Worm (Caenorhabditis elegans) whole organism, early embryonic: ENCODE results near the gene klp-18.

Experiments used
- B0310.2 ChIP-seq: sonication (generic microtip); optimal IDR thresholded peaks from 2 replicates; lab custom pipeline; 2016; ENCODE audit warnings: mild to moderate bottlenecking, missing genetic modification characterization, missing compliant biosample characterization
- F13C5.2 ChIP-seq: sonication (generic microtip); optimal IDR thresholded peaks from 2 replicates; lab custom pipeline; 2017; ENCODE audit warnings: mild to moderate bottlenecking, missing genetic modification characterization, inconsistent platforms, missing compliant biosample characterization
- aly-1 ChIP-seq: sonication (generic microtip); optimal IDR thresholded peaks from 2 replicates; lab custom pipeline; 2016; ENCODE audit warnings: missing genetic modification characterization, missing compliant biosample characterization
- ama-1 ChIP-seq: fragments of 150-350 bp; optimal IDR thresholded peaks from 2 replicates; lab custom pipeline; 2014
- ceh-36 ChIP-seq: sonication (generic microtip); optimal IDR thresholded peaks from 2 replicates; lab custom pipeline; 2016; ENCODE audit warnings: missing genetic modification characterization, inconsistent platforms, missing compliant biosample characterization
- ets-7 ChIP-seq: sonication (generic microtip); optimal IDR thresholded peaks from 2 replicates; lab custom pipeline; 2016; ENCODE audit warnings: missing genotype, missing genetic modification characterization, missing compliant biosample characterization
- hmg-4 ChIP-seq: fragments of 200-800 bp; sonication (Bioruptor generic); optimal IDR thresholded peaks from 2 replicates; lab custom pipeline; 2018; ENCODE audit warnings: mild to moderate bottlenecking, missing genetic modification characterization, missing compliant biosample characterization
- hnd-1 ChIP-seq: sonication (generic microtip); optimal IDR thresholded peaks from 2 replicates; lab custom pipeline; 2016; ENCODE audit warnings: missing genetic modification characterization, missing compliant biosample characterization
- sea-1 ChIP-seq: fragments of 200-800 bp; sonication (Bioruptor generic); conservative IDR thresholded peaks from 2 replicates; pipeline ENCODE4 v1.3.6; 2022; ENCODE audit warnings: missing genetic modification characterization, missing compliant biosample characterization

DNA sequence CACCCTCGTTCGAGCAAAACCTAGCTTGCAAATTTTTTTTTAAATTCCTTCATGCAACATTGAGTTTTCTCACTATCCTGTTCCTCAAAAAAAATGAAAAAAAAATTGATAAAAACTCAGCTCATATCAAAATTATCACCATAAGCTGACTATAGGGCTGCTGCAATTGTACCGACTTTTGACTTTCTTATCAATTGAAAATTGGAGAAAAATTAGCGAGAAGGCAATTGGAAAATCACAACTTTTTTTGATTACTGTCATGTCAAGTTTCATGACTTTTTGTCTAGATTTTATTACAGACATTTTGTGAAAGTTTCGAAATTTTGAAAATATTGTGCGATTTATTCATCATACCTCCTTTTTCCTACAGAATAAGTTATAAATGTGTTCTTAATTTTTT lies 14.2 kb upstream of the klp-18 start:
- TF ChIP-seq ama-1 (lab: Kevin White, UChicago) (no peak), sea-1 (GFP tag; lab: Robert Waterston, UW) (no peak), B0310.2 (tag; lab: Kevin White, UChicago) (no peak), F13C5.2 (no peak), aly-1 (no peak), hnd-1 (no peak), hmg-4 (GFP tag; lab: Kevin White, UChicago) (no peak), ets-7 (no peak), ceh-36 (tag; lab: Kevin White, UChicago) (no peak)
